Fruit fly (Drosophila melanogaster) Kc167 (cell line): ENCODE measurements around the gene shop.

ENCODE experiments used
- Myc ChIP-seq: fragments of >200 bp; optimal IDR thresholded peaks from 2 replicates; lab custom pipeline; 2017; ENCODE audit warnings: missing external identifiers
- Sin3A ChIP-seq: fragments of >200 bp; optimal IDR thresholded peaks from 2 replicates; lab custom pipeline; 2018; ENCODE audit warnings: missing external identifiers
- h ChIP-seq: fragments of >200 bp; optimal IDR thresholded peaks from 3 replicates; lab custom pipeline; 2018; ENCODE audit warnings: missing external identifiers
- insv ChIP-seq: fragments of >200 bp; optimal IDR thresholded peaks from 3 replicates; lab custom pipeline; 2018; ENCODE audit warnings: missing external identifiers
- psq ChIP-seq: fragments of >200 bp; optimal IDR thresholded peaks from 2 replicates; lab custom pipeline; 2017; ENCODE audit warnings: missing external identifiers
- ttk ChIP-seq: sonication (Bioruptor generic); optimal IDR thresholded peaks from 2 replicates; lab custom pipeline; 2017; ENCODE audit warnings: missing external identifiers

- peak; percentile 82 for TF ChIP-seq psq (lab: Kevin White, UChicago)
- no peak for TF ChIP-seq insv (lab: Kevin White, UChicago)
- no peak for TF ChIP-seq ttk (lab: Kevin White, UChicago)
- no peak for TF ChIP-seq Sin3A (lab: Kevin White, UChicago)
- no peak for TF ChIP-seq Myc (lab: Kevin White, UChicago)
- TF ChIP-seq h (lab: Kevin White, UChicago), result no peak
Observed at dm6 chrX:18863748-18864482, 15.5 kb upstream of the shop start, which contains the start of the genes CG7326 and Dora.
